Fruit fly (Drosophila melanogaster): ENCODE measurements around the gene CG33271.
A peak's percentile ranks its signal among the peaks of the same experiment; 100 is the strongest.

CG33271 gene

DNA sequence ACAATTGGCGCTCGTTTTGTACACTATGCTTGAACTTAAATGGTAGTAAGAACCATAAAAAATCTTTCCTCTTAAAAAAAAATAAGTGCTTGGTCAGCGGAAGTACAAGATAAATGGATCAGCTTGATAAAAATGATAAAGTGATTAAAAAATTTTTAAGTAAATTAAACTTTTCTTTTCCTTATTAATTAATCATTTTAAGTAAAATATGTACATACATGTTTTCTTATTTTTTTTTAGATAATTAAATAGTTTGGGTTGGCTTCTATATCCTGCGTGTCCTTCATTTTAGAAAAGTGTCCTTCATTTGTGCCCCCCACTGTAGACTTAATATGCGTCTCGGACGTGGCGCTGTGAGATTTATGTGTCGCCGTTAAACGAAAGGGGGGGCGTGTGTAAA is 20.7 kb downstream of the CG33271 start (continued):
- TF ChIP-seq lmd (GFP tag; IDR thresholded peaks at IDR 0.05) (peak; percentile 18; the same call in 1 of the 2 replicates), CG6854 (GFP tag; optimal IDR thresholded peaks at IDR 0.05) (no peak), unpg (GFP tag; optimal IDR thresholded peaks at IDR 0.05) (peak; percentile 5), schlank (tag; optimal IDR thresholded peaks at IDR 0.05) (no peak), insv (GFP tag; optimal IDR thresholded peaks at IDR 0.05) (no peak), row (GFP tag; IDR thresholded peaks at IDR 0.05) (peak; percentile 15; the same call in 1 of the 3 replicates), lola (GFP tag; optimal IDR thresholded peaks at IDR 0.05) (no peak), Fer1 (GFP tag; optimal IDR thresholded peaks at IDR 0.05) (peak; percentile 11), usp (GFP tag; optimal IDR thresholded peaks at IDR 0.05) (no peak), ind (GFP tag; optimal IDR thresholded peaks at IDR 0.05) (peak; percentile 10), kah (GFP tag; optimal IDR thresholded peaks at IDR 0.05) (no peak), Sox100B (GFP tag; optimal IDR thresholded peaks at IDR 0.05) (peak; percentile 15), CG12659 (GFP tag; optimal IDR thresholded peaks at IDR 0.05) (peak; percentile 25), slou (GFP tag; optimal IDR thresholded peaks at IDR 0.05) (no peak), CG17802 (tag; optimal IDR thresholded peaks at IDR 0.05) (no peak), sim (GFP tag; IDR thresholded peaks at IDR 0.05) (no peak), ranshi (GFP tag; IDR thresholded peaks at IDR 0.05) (no peak), Oaz (GFP tag; IDR thresholded peaks at IDR 0.05) (no peak), D19A (tag; optimal IDR thresholded peaks at IDR 0.05) (no peak), CG14014 (GFP tag; IDR thresholded peaks at IDR 0.05) (0 out of 2 replicates have a peak, but pooled peaks have one; percentile 32), pb (GFP tag; optimal IDR thresholded peaks at IDR 0.05) (no peak), tna (GFP tag; IDR thresholded peaks at IDR 0.05; ENCODE audit: partially characterized antibody) (no peak), Ssrp (tag; optimal IDR thresholded peaks at IDR 0.05) (no peak), CG18619 (GFP tag; optimal IDR thresholded peaks at IDR 0.05) (peak; percentile 44), CG8944 (GFP tag; optimal IDR thresholded peaks at IDR 0.05) (no peak), CG31365 (tag; optimal IDR thresholded peaks at IDR 0.05) (no peak), pan (optimal IDR thresholded peaks at IDR 0.05) (no peak), pan (GFP tag; optimal IDR thresholded peaks at IDR 0.05 in 1 of 2, IDR thresholded peaks at IDR 0.05 in 1 of 2) (peak in 1 of 2 experiments; percentile 20), CG18599 (GFP tag; optimal IDR thresholded peaks at IDR 0.05) (peak; percentile 46), CG11560 (tag; IDR thresholded peaks at IDR 0.05) (no peak), CG32532 (GFP tag; IDR thresholded peaks at IDR 0.05) (peak; percentile 36; the same call in 1 of the 2 replicates), CG15269 (tag; optimal IDR thresholded peaks at IDR 0.05) (peak; percentile 8), CG11696 (GFP tag; IDR thresholded peaks at IDR 0.05) (peak; percentile 71; the same call in 1 of the 2 replicates), CG34224 (GFP tag; IDR thresholded peaks at IDR 0.05; ENCODE audit: partially characterized antibody) (no peak), CG15011 (GFP tag; optimal IDR thresholded peaks at IDR 0.05) (peak; percentile 41), lilli (GFP tag; optimal IDR thresholded peaks at IDR 0.05) (peak; percentile 24), prd (optimal IDR thresholded peaks at IDR 0.05) (no peak), prd (GFP tag; IDR thresholded peaks at IDR 0.05) (no peak), ab (GFP tag; optimal IDR thresholded peaks at IDR 0.05) (no peak), mld (GFP tag; IDR thresholded peaks at IDR 0.05; ENCODE audit: partially characterized antibody) (no peak), pita (GFP tag; optimal IDR thresholded peaks at IDR 0.05) (no peak), Hand (GFP tag; optimal IDR thresholded peaks at IDR 0.05) (peak; percentile 64), dmrt99B (tag; optimal IDR thresholded peaks at IDR 0.05) (peak; percentile 37), sqz (GFP tag; optimal IDR thresholded peaks at IDR 0.05) (no peak), dan (GFP tag; IDR thresholded peaks at IDR 0.05) (no peak), cas (GFP tag; IDR thresholded peaks at IDR 0.05) (no peak), CG8388 (GFP tag; optimal IDR thresholded peaks at IDR 0.05) (peak; percentile 24), CG7357 (GFP tag; IDR thresholded peaks at IDR 0.05) (no peak), Hr51 (GFP tag; optimal IDR thresholded peaks at IDR 0.05) (peak in 1 of 2 experiments; percentile 38), CG10147 (GFP tag; optimal IDR thresholded peaks at IDR 0.05) (peak; percentile 27), CG2889 (GFP tag; IDR thresholded peaks at IDR 0.05) (no peak)

Data from whole organism, embryonic.